Fruit fly (Drosophila melanogaster) whole organism, embryonic: ENCODE data around the gene Snx1.

ENCODE experiments used
- Abd-B ChIP-seq: fragments of 200-800 bp; sonication (Bioruptor generic); optimal IDR thresholded peaks from 2 replicates; lab custom pipeline; 2018; ENCODE audit warnings: missing biosample characterization, mild to moderate bottlenecking, missing genetic modification characterization, moderate library complexity
- BtbVII ChIP-seq: fragments of 200-800 bp; sonication (Bioruptor generic); optimal IDR thresholded peaks from 3 replicates; lab custom pipeline; 2017; ENCODE audit warnings: missing biosample characterization, mild to moderate bottlenecking, missing genetic modification characterization
- CG10274 ChIP-seq: fragments of 200-800 bp; sonication (Bioruptor generic); optimal IDR thresholded peaks from 3 replicates; lab custom pipeline; 2017; ENCODE audit warnings: missing biosample characterization, mild to moderate bottlenecking, missing genetic modification characterization
- CG10366 ChIP-seq: fragments of 200-800 bp; sonication (Bioruptor generic); IDR thresholded peaks from 2 replicates; pipeline ENCODE4 v1.3.6; 2022; ENCODE audit warnings: missing biosample characterization, missing genetic modification characterization
- CG10565 ChIP-seq: fragments of 200-800 bp; sonication (Bioruptor generic); optimal IDR thresholded peaks from 3 replicates; lab custom pipeline; 2016; ENCODE audit warnings: missing biosample characterization, mild to moderate bottlenecking, missing genetic modification characterization
- CG11398 ChIP-seq: fragments of 200-800 bp; sonication (Bioruptor generic); optimal IDR thresholded peaks from 2 replicates; lab custom pipeline; 2016; ENCODE audit warnings: missing biosample characterization, missing genetic modification characterization
- CG11560 ChIP-seq: fragments of 200-800 bp; sonication (Bioruptor generic); IDR thresholded peaks from 3 replicates; pipeline ENCODE4 v1.3.6; 2022; ENCODE audit warnings: missing biosample characterization, missing genetic modification characterization
- CG13287 ChIP-seq: fragments of 200-800 bp; sonication (Bioruptor generic); IDR thresholded peaks from 2 replicates; pipeline ENCODE4 v1.3.6; 2022; ENCODE audit warnings: missing biosample characterization, missing genetic modification characterization; ENCODE audit not compliant: partially characterized antibody
- CG14667 ChIP-seq: fragments of 200-800 bp; sonication (Bioruptor generic); IDR thresholded peaks from 2 replicates; pipeline ENCODE4 v1.3.6; 2022; ENCODE audit warnings: missing biosample characterization, missing genetic modification characterization
- CG17186 ChIP-seq: fragments of 200-800 bp; sonication (Bioruptor generic); optimal IDR thresholded peaks from 3 replicates; lab custom pipeline; 2017; ENCODE audit warnings: missing biosample characterization, missing genetic modification reagents, missing genetic modification characterization
- CG17829 ChIP-seq: fragments of 200-800 bp; optimal IDR thresholded peaks from 2 replicates; lab custom pipeline; 2019; ENCODE audit warnings: missing biosample characterization, mild to moderate bottlenecking, missing genetic modification characterization, moderate library complexity
- CG1792 ChIP-seq: fragments of 200-800 bp; sonication (Bioruptor generic); optimal IDR thresholded peaks from 2 replicates; lab custom pipeline; 2016; ENCODE audit warnings: missing biosample characterization, missing genetic modification characterization
- CG33213 ChIP-seq: fragments of 200-800 bp; sonication (Bioruptor generic); optimal IDR thresholded peaks from 3 replicates; lab custom pipeline; 2016; ENCODE audit warnings: missing biosample characterization, missing genetic modification characterization
- CG34422 ChIP-seq: fragments of 200-800 bp; sonication (Bioruptor generic); IDR thresholded peaks from 3 replicates; pipeline ENCODE4 v1.3.6; 2022; ENCODE audit warnings: missing biosample characterization, missing genetic modification characterization
- CG6683 ChIP-seq: fragments of 200-800 bp; sonication (Bioruptor generic); optimal IDR thresholded peaks from 2 replicates; lab custom pipeline; 2017; ENCODE audit warnings: missing biosample characterization, mild to moderate bottlenecking, missing genetic modification characterization, missing genetic modification reagents
- CG6813 ChIP-seq: fragments of 200-800 bp; sonication (Bioruptor generic); optimal IDR thresholded peaks from 2 replicates; lab custom pipeline; 2017; ENCODE audit warnings: missing biosample characterization, missing genetic modification characterization, mild to moderate bottlenecking, moderate library complexity, missing genetic modification reagents
- CG7786 ChIP-seq: fragments of 200-800 bp; sonication (Bioruptor generic); optimal IDR thresholded peaks from 2 replicates; lab custom pipeline; 2016; ENCODE audit warnings: missing biosample characterization, missing genetic modification characterization
- CG8944 ChIP-seq: fragments of 200-800 bp; sonication (Bioruptor generic); optimal IDR thresholded peaks from 3 replicates; lab custom pipeline; 2016; ENCODE audit warnings: missing biosample characterization, missing genetic modification characterization
- CG9727 ChIP-seq: fragments of 200-800 bp; sonication (Bioruptor generic); optimal IDR thresholded peaks from 3 replicates; lab custom pipeline; 2017; ENCODE audit warnings: missing biosample characterization, mild to moderate bottlenecking, missing genetic modification characterization
- CTCF ChIP-seq: fragments of 200-800 bp; sonication (Bioruptor generic); optimal IDR thresholded peaks from 2 replicates; lab custom pipeline; 2017; ENCODE audit warnings: missing biosample characterization, mild to moderate bottlenecking, missing genetic modification characterization, moderate library complexity
- Dbx ChIP-seq: fragments of 200-800 bp; sonication (Bioruptor generic); IDR thresholded peaks from 3 replicates; pipeline ENCODE4 v1.3.6; 2022; ENCODE audit warnings: missing biosample characterization, missing genetic modification characterization
- Doc2 ChIP-seq: fragments of 200-800 bp; sonication (Bioruptor generic); IDR thresholded peaks from 2 replicates; pipeline ENCODE4 v1.3.6; 2022; ENCODE audit warnings: missing biosample characterization, missing genetic modification characterization
- E2f1 ChIP-seq: fragments of 200-800 bp; sonication (Bioruptor generic); IDR thresholded peaks from 2 replicates; pipeline ENCODE4 v1.3.6; 2022; ENCODE audit warnings: missing biosample characterization, missing genetic modification characterization
- Ets97D ChIP-seq: fragments of 200-800 bp; sonication (Bioruptor generic); optimal IDR thresholded peaks from 3 replicates; lab custom pipeline; 2016; ENCODE audit warnings: missing biosample characterization, missing genetic modification characterization
- H2.0 ChIP-seq: fragments of 200-800 bp; sonication (Bioruptor generic); IDR thresholded peaks from 2 replicates; pipeline ENCODE4 v1.3.6; 2022; ENCODE audit warnings: missing biosample characterization, missing genetic modification characterization
- Hr3 ChIP-seq: fragments of 200-800 bp; sonication (Bioruptor generic); optimal IDR thresholded peaks from 3 replicates; lab custom pipeline; 2016; ENCODE audit warnings: missing biosample characterization, missing genetic modification characterization
- Hr51 ChIP-seq, 2 experiments: fragments of 200-800 bp; sonication (Bioruptor generic); optimal IDR thresholded peaks; 2 replicates in 1 of 2; 3 replicates in 1 of 2; lab custom pipeline; 2016 to 2018; ENCODE audit warnings: missing biosample characterization in 2 of 2, missing genetic modification characterization in 2 of 2, mild to moderate bottlenecking in 1 of 2, moderate library complexity in 1 of 2
- Med ChIP-seq: fragments of 200-800 bp; sonication (Bioruptor generic); peaks from one replicate; lab custom pipeline; 2016; ENCODE audit warnings: missing biosample characterization, missing genetic modification characterization, mild to moderate bottlenecking, inconsistent platforms, moderate library complexity
- Mes4 ChIP-seq: fragments of 200-800 bp; sonication (Bioruptor generic); optimal IDR thresholded peaks from 2 replicates; lab custom pipeline; 2016; ENCODE audit warnings: missing biosample characterization, missing genetic modification characterization
- Nf-YC ChIP-seq: fragments of 200-800 bp; optimal IDR thresholded peaks from 3 replicates; lab custom pipeline; 2019; ENCODE audit warnings: missing biosample characterization, mild to moderate bottlenecking, missing genetic modification characterization, moderate library complexity
- Oaz ChIP-seq: fragments of 200-800 bp; sonication (Bioruptor generic); IDR thresholded peaks from 2 replicates; pipeline ENCODE4 v1.3.6; 2022; ENCODE audit warnings: missing biosample characterization, missing genetic modification characterization
- Sin3A ChIP-seq: fragments of >200 bp; optimal IDR thresholded peaks from 2 replicates; lab custom pipeline; 2018
- abd-A ChIP-seq: fragments of 200-800 bp; sonication (Bioruptor generic); optimal IDR thresholded peaks from 3 replicates; lab custom pipeline; 2019; ENCODE audit warnings: missing biosample characterization, mild to moderate bottlenecking, missing genetic modification characterization, moderate library complexity
- cato ChIP-seq: fragments of 200-800 bp; sonication (Bioruptor generic); optimal IDR thresholded peaks from 2 replicates; lab custom pipeline; 2016; ENCODE audit warnings: missing biosample characterization, missing genetic modification characterization, borderline replicate concordance
- chif ChIP-seq, 2 experiments: fragments of 200-800 bp; sonication (Bioruptor generic); optimal IDR thresholded peaks; 3 replicates each; lab custom pipeline; 2016; ENCODE audit warnings: missing biosample characterization in 2 of 2, missing genetic modification characterization in 2 of 2
- croc ChIP-seq: fragments of 200-800 bp; sonication (Bioruptor generic); conservative IDR thresholded peaks from 3 replicates; pipeline ENCODE4 v1.3.6; 2022; ENCODE audit warnings: missing biosample characterization, missing genetic modification characterization
- crp ChIP-seq, 2 experiments: fragments of 200-800 bp; sonication (Bioruptor generic); optimal IDR thresholded peaks; 2 replicates in 1 of 2; 3 replicates in 1 of 2; lab custom pipeline; 2017; ENCODE audit warnings: missing biosample characterization in 2 of 2, missing genetic modification characterization in 2 of 2, mild to moderate bottlenecking in 1 of 2, moderate library complexity in 1 of 2
- ken ChIP-seq: fragments of 200-800 bp; sonication (Bioruptor generic); IDR thresholded peaks from 3 replicates; pipeline ENCODE4 v1.3.6; 2022; ENCODE audit warnings: missing biosample characterization, missing genetic modification characterization
- nom ChIP-seq: fragments of 200-800 bp; sonication (Bioruptor generic); optimal IDR thresholded peaks from 2 replicates; lab custom pipeline; 2017; ENCODE audit warnings: missing biosample characterization, missing genetic modification characterization, mild to moderate bottlenecking, moderate library complexity, missing genetic modification reagents
- oc ChIP-seq: fragments of 200-800 bp; sonication (Bioruptor generic); optimal IDR thresholded peaks from 2 replicates; lab custom pipeline; 2018; ENCODE audit warnings: missing biosample characterization, mild to moderate bottlenecking, missing genetic modification characterization, moderate library complexity
- prd ChIP-seq, 3 experiments: fragments of >200 bp in 2 of 3; fragments of 200-800 bp in 1 of 3; sonication (Bioruptor generic) in 1 of 3; optimal IDR thresholded peaks in 2 of 3; IDR thresholded peaks in 1 of 3; 2 replicates in 2 of 3; 3 replicates in 1 of 3; pipeline versions ENCODE4 v1.3.6 to Lab custom; 2017 to 2022; ENCODE audit warnings: missing biosample characterization in 1 of 3, missing genetic modification characterization in 1 of 3
- pzg ChIP-seq: fragments of 200-800 bp; sonication (Bioruptor generic); optimal IDR thresholded peaks from 3 replicates; lab custom pipeline; 2018; ENCODE audit warnings: missing biosample characterization, mild to moderate bottlenecking, missing genetic modification characterization, moderate library complexity
- rib ChIP-seq: fragments of 200-800 bp; sonication (Bioruptor generic); IDR thresholded peaks from 2 replicates; pipeline ENCODE4 v1.3.6; 2022; ENCODE audit warnings: missing biosample characterization, missing genetic modification characterization
- salm ChIP-seq: fragments of 200-800 bp; sonication (Bioruptor generic); optimal IDR thresholded peaks from 2 replicates; lab custom pipeline; 2018; ENCODE audit warnings: missing biosample characterization, mild to moderate bottlenecking, missing genetic modification characterization
- shn ChIP-seq: fragments of 200-800 bp; sonication (Bioruptor generic); optimal IDR thresholded peaks from 3 replicates; lab custom pipeline; 2016; ENCODE audit warnings: missing biosample characterization, missing genetic modification characterization
- ssp ChIP-seq: fragments of 200-800 bp; sonication (Bioruptor generic); IDR thresholded peaks from 2 replicates; pipeline ENCODE4 v1.3.6; 2022; ENCODE audit warnings: missing biosample characterization, missing genetic modification characterization
- stwl ChIP-seq: fragments of 200-800 bp; sonication (Bioruptor generic); optimal IDR thresholded peaks from 3 replicates; lab custom pipeline; 2018; ENCODE audit warnings: missing biosample characterization, mild to moderate bottlenecking, missing genetic modification characterization, moderate library complexity
- trem ChIP-seq: fragments of 200-800 bp; optimal IDR thresholded peaks from 3 replicates; lab custom pipeline; 2019; ENCODE audit warnings: missing biosample characterization, mild to moderate bottlenecking, missing genetic modification characterization, moderate library complexity
- vvl ChIP-seq: fragments of 200-800 bp; sonication (Bioruptor generic); IDR thresholded peaks from 2 replicates; pipeline ENCODE4 v1.3.6; 2022; ENCODE audit warnings: missing biosample characterization, missing genetic modification characterization
- yki ChIP-seq: fragments of >200 bp; optimal IDR thresholded peaks from 3 replicates; lab custom pipeline; 2018
- zen ChIP-seq: fragments of 200-800 bp; sonication (Bioruptor generic); optimal IDR thresholded peaks from 3 replicates; lab custom pipeline; 2018; ENCODE audit warnings: missing biosample characterization, mild to moderate bottlenecking, missing genetic modification characterization, moderate library complexity

Snx1 gene

DNA sequence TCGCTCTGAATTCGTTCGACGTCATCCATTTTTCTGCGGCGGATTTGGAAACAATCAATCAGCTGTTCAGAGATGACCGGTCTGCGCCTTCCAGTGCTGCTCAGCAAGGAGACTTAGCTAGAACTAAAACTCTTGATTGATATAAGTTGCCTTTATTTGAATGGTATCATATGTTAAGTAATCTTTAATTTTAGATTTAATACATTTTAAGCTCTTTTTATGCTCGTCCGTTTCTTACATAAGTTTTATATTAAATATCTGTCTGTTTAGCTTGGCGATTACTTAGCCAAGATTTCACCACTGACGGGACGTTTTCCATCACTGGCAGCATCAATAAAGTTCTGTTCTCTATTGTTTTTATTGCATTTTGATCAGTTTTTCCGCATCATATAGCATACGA, 7.5 kb downstream of the Snx1 start, which contains the start of the genes Cog3 and Sec5 (continued):
- TF ChIP-seq Mes4 (peak; percentile 3), Abd-B (peak; percentile 77), CG11398 (GFP tag; lab: Kevin White, UChicago) (no peak), stwl (tag; lab: Kevin White, UChicago) (peak; percentile 19), CG34422 (peak; percentile 82), CG13287 (GFP tag; lab: Robert Waterston, UW) (peak; percentile 21; the same call in 1 of the 2 replicates), chif (GFP tag; optimal IDR thresholded peaks at IDR 0.05; lab: Kevin White, UChicago) (peak; percentile 47 to 52), Hr3 (GFP tag; lab: Kevin White, UChicago) (peak; percentile 69), BtbVII (no peak), croc (GFP tag; lab: Robert Waterston, UW) (peak; percentile 26; the same call in 2 of the 3 replicates), E2f1 (peak; percentile 53; the same call in 1 of the 2 replicates), trem (tag; lab: Kevin White, UChicago) (peak; percentile 83), Dbx (GFP tag; lab: Robert Waterston, UW) (peak; percentile 55; the same call in 2 of the 3 replicates), Sin3A (lab: Kevin White, UChicago) (peak; percentile 76), CG11560 (no peak), ken (GFP tag; lab: Robert Waterston, UW) (no peak), CG10274 (GFP tag; lab: Kevin White, UChicago) (no peak), pzg (GFP tag; lab: Kevin White, UChicago) (peak; percentile 56), CG17186 (GFP tag; lab: Kevin White, UChicago) (peak; percentile 60), CG6683 (GFP tag; lab: Kevin White, UChicago) (peak; percentile 33), abd-A (tag; lab: Kevin White, UChicago) (no peak), salm (tag; lab: Kevin White, UChicago) (no peak), zen (tag; lab: Kevin White, UChicago) (peak; percentile 67), CG33213 (no peak), CG9727 (GFP tag; lab: Kevin White, UChicago) (peak; percentile 51), CG10366 (GFP tag; lab: Robert Waterston, UW) (0 out of 2 replicates have a peak, but pooled peaks have one; percentile 21), Oaz (GFP tag; lab: Robert Waterston, UW) (peak; percentile 31; the same call in 1 of the 2 replicates), CG1792 (GFP tag; lab: Kevin White, UChicago) (no peak), H2.0 (GFP tag; lab: Robert Waterston, UW) (peak; percentile 23; the same call in 1 of the 2 replicates), nom (peak; percentile 25), rib (peak; percentile 60), Hr51 (GFP tag; optimal IDR thresholded peaks at IDR 0.05; lab: Kevin White, UChicago) (peak in 1 of 2 experiments; percentile 73), CG8944 (peak; percentile 2), CG14667 (GFP tag; lab: Robert Waterston, UW) (peak; percentile 32; the same call in 1 of the 2 replicates), Doc2 (GFP tag; lab: Robert Waterston, UW) (no peak), CG7786 (GFP tag; lab: Kevin White, UChicago) (peak; percentile 30), cato (GFP tag; lab: Kevin White, UChicago) (peak; percentile 7), CG17829 (tag; lab: Kevin White, UChicago) (peak; percentile 76), CTCF (GFP tag; lab: Kevin White, UChicago) (no peak), ssp (GFP tag; lab: Robert Waterston, UW) (peak; percentile 43; the same call in 1 of the 2 replicates), oc (tag; lab: Kevin White, UChicago) (no peak), Ets97D (GFP tag; lab: Kevin White, UChicago) (no peak), prd (optimal IDR thresholded peaks at IDR 0.05; lab: Kevin White, UChicago) (no peak), prd (GFP tag; IDR thresholded peaks at IDR 0.05; lab: Robert Waterston, UW) (peak; percentile 67; the same call in 2 of the 3 replicates), CG6813 (no peak), CG10565 (no peak), yki (lab: Kevin White, UChicago) (no peak), Med (GFP tag; lab: Kevin White, UChicago) (peak; percentile 89), vvl (GFP tag; lab: Robert Waterston, UW) (peak; percentile 75), crp (GFP tag; optimal IDR thresholded peaks at IDR 0.05; lab: Kevin White, UChicago) (peak; percentile 93 to 98), Nf-YC (tag; lab: Kevin White, UChicago) (peak; percentile 75), shn (GFP tag; lab: Kevin White, UChicago) (peak; percentile 45)
